Fruit fly (Drosophila melanogaster) whole organism, larva: ENCODE results near the gene Osi10a.

Experiments
- noc ChIP-seq: fragments of 200-800 bp; sonication (Bioruptor generic); optimal IDR thresholded peaks from 3 replicates; lab custom pipeline; 2019; ENCODE audit warnings: missing biosample characterization, mild to moderate bottlenecking, missing genetic modification characterization, moderate library complexity

Gene Osi10a

DNA sequence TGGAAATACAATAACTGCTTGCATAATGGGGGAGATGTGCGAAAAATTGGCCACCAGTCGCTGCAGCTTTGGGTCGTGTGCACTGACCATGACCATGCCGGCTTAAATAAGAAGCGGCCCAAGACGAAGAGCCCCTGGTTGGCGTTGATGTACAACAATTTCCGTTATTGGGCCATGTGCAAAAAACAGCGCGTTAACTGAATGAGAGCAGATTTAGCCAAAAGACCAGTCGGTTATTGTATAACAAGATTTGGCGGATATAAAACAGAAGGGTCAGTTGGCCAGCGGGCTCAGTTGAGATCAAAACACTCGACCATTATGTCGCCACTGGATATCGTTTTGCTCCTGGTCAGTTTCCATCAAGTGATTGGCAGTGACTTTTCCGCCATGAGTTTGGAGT, at the start of gene Osi10a:
TSS of gene Osi10a (plus strand) at position 301 of the 400 bp plus-strand sequence.
- no peak for TF ChIP-seq noc

DNA sequence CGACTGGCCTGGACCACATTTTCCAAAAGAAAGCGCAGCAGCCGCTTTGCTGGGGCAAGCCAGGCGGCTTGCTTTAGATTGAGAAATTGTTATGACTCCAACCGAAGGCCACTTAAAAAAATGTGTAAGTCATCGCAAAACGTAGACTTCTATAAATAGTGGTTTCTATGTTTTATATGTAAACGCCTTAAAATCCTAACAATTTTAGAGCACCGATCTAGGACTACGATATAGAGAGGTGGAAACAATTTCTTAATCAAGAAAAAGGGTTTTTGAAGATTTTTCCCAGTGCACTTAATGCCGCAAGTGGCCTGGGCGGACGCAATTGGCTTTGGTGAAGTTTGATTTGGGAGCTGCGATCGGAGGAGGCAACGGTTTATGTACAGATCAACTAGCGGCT, 49.5 kb upstream of the Osi10a start:
- TF ChIP-seq noc: no peak

DNA sequence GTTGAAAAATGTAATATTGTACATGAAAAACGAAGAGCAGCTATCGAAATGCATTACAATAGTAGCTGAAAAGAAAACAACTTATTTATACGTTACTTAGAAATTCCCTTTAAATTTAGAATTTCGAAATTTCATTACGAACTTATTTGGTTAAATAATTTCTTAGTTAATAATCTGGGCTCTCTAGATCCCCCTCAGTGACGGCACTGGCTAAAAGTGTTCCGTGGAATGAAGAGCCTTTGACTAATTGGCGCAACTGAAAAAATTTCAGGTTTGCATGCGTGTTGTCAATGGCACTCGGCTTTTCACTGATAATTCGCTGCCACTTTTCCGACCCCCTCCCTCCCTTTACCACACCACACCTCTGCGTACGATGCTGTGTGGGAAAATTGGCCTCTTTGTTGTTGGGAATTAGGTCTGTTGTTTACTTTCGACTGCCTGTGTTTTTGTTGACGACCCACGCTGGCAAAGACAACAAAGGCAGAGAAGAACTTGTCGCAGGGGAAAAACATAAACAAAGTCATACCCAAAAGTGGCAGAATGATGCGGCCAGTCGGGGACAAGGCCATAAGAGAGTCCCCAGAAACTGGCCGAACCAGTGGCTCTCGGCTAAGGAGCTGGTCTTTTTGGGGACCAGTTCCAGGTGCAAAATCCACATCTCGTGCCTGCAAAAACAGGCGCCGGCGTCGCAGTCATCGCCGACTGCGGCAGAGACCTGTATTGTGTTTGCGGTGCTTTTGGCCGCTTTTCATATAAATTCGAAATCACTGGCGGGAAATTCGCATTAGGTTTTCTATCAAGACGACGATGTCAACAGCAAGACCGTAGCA, 48.5 kb upstream of the Osi10a start, which contains the start of gene Osi3:
TSS of gene Osi3 (plus strand) at position 780 of the 830 bp plus-strand sequence.
- no peak for TF ChIP-seq noc

DNA sequence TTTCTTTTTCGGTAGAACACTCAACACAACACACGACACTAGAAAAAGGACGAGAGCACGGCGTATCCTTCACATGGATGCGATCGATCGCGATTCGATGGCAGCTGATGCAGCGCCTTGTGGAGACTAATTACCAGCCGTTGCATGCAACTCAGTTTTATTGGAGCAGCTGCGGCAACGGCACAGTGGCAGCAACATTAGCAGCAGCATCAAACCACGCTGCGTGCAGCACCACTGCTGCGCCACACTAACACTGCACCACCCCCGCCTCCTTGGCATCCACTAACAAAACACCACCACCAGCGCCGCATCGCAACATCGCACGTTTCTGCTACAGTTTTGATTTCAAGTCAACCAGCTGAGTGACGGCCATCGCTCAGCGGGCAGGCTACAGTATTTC, 42.1 kb upstream of the Osi10a start, which contains the start of gene Osi4:
TSS of gene Osi4 (minus strand) at position 101 of the 400 bp plus-strand sequence.
- no peak for TF ChIP-seq noc

DNA sequence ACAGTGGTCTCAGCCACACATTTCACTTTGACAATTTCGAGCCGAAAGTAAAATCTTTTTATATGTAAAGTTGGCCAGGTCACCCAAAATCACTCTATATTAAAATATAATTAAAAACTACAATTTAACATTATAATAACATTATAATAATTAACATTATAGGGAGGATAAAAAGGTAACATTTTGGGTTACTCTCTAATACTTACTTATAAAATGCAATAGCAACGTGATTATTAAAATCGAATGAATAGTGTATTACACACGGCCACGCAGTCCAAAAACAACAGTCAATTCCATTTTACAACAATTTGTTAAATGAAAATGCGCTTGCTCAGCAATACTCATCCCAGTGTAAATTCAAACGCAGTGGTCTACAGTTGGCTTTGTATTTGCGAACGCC, 41.6 kb upstream of the Osi10a start:
- no peak for TF ChIP-seq noc

DNA sequence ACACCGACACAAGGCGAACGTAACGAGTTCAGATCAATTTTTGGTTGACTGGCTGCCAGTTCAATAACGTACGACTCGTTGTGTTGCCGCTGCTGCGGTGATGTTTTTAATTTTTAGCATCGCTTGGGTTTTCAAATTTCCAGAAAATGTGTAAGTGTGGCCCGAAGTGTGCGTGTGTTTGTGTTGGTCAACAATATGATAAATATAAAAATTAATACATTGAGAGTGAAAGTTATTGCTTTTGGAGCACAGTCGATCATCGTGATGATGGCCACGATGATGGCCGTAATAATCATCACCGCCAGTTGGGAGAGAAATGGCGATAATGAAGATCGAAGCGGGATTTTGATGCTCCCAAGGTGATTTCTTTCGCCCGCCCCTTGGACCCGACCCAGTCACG, 37.6 kb upstream of the Osi10a start:
- TF ChIP-seq noc: no peak

DNA sequence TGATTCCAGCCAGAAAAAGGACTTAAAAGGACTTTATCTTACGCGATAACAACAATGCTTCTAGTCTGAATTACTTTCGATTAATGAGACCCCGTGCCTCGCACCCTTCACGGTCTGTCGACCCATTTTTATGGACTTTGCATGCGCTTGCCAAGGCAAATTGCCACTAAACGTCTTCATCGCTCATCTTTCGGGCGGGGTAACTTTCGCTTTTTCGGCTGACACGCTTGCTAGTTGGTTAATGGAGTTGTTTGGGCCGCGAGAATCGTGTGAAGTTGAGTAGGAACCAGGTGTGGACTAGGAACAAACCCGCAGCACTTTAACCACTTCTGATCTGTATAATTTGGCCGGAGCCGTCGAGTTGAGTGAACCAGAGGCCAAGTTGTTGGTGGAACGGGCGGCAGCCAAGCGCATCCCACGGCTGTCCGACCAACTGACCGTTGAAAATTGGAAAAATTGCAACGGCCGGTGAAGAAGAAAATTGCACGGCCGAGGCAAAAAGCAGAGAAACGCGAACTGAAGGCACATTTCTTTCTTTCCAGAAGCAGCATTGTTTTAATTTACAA, 36.7 kb upstream of the Osi10a start, which contains the start of gene Osi5:
TSS of gene Osi5 (plus strand) at position 516 of the 566 bp plus-strand sequence.
- TF ChIP-seq noc: no peak

DNA sequence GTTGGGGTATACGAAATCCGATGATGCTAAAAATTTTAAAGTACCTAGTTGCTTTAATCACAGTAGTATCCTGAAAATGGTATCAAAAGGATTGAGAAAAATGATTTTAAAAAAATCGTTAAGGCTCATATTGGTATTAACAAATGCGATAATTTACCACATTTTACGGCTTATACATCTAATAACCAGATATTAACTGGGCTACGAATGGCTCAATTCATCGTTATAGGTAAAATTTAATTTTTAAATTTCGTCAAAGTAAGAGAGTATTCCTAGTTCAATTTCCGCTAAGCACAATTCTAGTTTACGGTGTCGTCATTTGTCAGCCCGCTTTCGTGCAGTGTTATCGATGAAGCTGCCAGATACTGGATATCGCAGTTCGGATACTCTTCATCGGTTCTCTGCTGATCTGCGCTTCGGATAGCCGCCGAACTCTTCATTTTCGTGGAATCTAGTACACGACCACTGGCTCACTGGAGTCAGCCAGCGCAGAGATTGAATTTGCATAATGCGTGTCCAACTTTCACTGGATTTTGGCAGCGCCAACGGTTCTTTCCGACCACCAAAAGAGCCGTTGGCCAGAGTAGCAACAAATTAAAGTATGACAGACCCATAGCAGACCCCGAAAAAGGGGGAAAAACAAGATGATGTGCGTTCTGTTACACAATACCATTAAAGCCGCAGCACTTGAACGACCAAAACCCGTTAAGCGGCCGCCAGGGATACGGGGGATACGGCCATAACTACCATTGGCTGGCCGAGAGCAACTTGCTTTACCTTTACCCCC, 34.5 kb upstream of the Osi10a start:
- TF ChIP-seq noc: no peak

DNA sequence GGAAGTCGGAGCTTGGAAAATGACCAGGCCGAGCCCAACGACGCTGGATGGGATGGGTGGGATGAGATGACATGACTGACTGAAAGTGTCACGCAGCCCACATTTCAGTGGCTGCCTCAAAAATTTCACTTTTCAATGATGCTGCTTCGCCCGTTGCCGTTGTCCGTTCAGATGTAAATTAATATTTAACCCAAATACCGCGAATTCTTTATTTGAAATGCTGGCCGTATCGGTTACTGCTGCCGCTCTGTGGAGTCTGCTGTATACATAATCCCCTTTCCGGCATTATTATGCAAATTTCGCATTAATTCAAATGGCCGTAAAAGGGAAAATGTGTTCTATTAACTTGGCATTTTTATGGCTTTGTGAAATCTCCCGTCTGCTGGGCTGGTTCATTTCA, 33.5 kb upstream of the Osi10a start:
- no peak for TF ChIP-seq noc

DNA sequence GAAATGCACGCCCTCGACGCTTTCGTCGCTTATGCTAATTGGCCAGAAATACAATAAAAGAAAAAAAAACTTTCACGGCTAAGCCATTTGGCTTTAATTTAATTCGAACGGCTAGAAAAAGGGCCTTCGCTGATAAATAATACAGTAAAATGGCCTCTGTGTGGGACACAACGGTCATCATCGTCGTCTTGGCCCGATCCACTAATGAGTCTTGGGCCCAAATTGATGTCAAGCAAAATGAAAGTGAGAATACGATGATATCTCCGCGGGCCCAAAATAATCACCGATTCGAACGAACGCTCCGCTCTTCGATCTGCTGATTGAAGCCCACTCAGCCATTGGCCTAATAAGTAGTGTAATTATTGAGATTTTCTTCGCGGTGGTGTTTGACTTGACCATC, 32.4 kb upstream of the Osi10a start:
- TF ChIP-seq noc: no peak

DNA sequence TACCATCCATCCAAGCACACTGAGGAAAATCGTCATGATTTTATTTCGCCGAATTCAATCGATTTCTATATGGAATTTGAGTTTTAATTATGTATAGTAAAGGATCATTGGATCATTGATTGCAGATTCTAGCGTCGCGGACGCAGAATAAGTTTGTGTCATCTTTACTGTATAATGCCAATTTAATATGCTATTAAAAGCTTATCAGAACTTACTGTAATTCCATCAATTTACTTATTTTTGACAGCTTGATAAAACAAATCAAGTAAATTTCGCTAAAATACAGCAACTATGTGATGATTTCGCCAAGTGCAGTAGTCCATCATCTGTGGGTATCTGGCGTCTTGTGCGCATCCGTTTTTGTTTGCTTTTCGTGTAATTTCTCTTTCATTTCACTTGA, 30.7 kb upstream of the Osi10a start:
- TF ChIP-seq noc: no peak

DNA sequence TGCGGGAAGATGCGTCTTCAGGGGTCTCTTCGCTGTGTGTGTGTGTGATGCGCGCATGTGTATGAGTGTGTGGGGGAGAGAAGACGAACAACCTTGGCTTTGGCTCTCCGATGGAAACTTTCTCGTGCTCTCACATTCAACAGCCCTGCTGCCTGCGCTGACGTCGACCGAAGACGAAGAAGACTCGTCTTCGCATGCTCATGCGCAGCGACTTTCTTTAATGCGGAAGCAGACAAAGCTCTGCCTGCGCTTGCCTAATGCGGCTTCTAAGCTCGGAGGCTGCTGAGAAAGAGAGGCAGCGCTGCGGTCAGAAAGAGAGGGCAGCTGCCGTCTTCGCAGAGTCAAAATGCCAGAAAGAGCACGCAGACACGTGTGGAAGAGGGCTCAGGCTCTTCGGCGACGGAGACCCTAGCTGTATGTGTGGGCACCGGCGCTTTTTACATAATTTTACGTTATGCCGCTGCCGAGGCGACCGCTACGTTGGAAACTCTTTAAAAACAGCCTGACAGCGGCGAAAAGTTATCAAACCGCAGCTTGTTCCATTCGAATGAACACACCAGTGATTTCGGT, 29.5 kb upstream of the Osi10a start, which contains the start of gene Osi6:
TSS of gene Osi6 (plus strand) at position 520 of the 570 bp plus-strand sequence.
- TF ChIP-seq noc: no peak

DNA sequence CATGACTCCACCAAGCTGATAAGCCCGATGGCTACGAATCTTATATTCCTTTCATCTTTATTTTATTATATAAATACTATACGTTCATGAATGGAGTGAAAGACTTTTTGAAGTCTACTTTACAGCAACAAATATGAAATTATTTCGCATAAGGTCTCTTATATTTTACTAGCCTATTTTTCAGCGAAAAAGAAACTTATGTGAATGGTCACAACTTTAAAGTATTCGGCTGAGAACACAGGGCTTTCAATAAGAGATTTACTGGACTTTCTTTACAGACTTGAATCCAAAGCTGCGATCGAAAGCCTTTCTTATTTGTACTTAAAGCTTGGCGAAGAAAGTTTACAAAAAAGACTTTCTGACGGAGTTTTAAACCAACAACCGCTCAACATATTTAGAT, 24.8 kb upstream of the Osi10a start:
- TF ChIP-seq noc: no peak

DNA sequence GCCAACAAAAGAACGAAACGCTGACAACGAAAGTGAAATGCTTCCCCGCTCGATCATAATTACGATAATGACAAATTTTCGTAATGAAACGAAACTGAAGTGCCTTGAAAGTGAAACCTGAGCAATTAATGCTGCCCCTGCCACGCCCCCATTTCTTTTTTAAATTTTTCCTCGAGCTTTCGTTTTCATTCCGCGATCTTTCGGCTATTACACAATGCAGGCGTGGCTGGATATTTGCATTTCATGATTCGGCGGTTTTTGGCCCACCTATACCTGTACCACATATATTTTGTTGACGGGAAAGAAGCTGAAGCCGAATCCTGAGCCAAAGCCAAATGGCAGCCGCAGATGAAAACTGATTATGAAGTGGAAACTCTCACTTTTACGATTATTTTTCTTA, 23.5 kb upstream of the Osi10a start:
- no peak for TF ChIP-seq noc

DNA sequence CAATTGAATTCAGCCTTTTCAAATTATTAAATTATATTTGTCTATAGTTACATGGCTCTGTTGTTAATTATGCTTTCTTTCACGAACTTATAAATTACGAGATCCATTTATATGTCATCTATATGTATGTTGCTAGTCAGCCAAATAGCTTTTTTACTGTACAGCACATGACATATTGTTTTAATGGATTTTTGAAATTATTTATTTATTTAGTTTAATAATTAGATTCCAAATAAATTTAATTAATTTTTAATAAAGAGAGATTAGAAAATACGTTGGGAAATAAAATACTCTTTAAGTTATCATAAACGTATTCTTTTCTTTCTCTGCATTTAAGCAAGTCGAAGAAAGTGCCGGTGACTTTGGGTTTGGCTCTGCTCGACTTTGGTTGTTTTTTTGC, 22.5 kb upstream of the Osi10a start:
- TF ChIP-seq noc: no peak

DNA sequence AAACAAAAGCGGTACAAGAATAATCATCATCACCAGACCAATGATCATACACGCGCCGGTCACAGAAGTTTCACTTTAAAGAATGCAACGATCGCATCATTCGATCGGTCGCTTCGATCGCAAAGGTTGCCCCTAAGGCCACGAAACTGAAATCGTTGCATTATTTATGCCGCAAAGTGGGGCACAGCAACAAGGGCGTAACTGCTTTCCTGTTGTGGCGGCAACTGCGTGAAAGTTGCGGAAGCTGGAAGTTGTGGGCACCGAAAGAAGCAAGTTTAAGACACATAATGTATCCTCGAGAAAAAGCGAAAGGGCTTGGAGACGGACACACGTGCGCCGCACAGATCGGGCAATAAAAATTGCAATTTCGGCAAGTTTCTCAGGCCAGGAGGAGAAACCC, 19.7 kb upstream of the Osi10a start:
- no peak for TF ChIP-seq noc

DNA sequence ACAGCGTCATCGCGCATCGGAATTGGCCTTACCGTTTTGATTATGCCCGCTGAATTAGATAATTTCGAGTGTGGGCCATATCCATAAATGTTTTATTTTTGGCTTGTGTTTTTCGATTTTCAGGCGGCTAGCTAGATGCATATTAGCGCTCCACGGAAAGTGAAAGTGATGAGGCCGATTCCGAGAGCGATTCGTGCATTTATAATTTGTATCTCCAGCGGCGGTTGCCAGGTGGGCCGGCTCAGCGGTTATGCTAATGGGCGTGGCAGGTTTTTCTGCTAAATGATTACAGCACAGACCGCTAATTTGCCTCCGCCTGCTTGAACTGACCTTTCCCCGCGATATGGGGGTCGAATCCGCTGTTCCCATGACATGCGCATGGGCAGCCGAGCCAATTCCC, 18.8 kb upstream of the Osi10a start:
- TF ChIP-seq noc: no peak
